Fruit fly (Drosophila melanogaster): ENCODE data around the gene CG5386.

DNA sequence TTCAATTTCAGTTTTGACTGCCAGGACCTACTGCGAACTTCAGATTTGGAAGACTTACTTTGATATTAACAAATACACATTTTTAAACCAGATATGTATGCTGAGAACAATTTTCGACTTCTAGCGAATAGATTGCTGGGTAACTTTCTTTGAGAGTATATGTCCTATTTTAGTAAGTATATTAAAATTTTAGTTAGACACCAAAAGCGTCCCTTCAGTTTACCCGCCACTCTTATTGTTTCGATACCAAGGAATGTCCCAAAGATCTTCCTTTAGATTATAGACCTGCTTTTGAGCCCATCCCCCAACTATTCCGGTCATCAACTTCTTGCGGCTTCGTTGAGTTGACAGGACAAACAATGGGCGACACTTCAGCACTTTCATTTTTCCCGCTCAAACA is 1.8 kb downstream of the CG5386 start, which contains the start of gene CG5388:
- TF ChIP-seq CrebA (GFP tag; optimal IDR thresholded peaks at IDR 0.05; ENCODE audit: borderline replicate concordance) (no peak), N (GFP tag; optimal IDR thresholded peaks at IDR 0.05) (no peak), lola (GFP tag; optimal IDR thresholded peaks at IDR 0.05) (no peak), Vsx2 (GFP tag; optimal IDR thresholded peaks at IDR 0.05; ENCODE audit: partially characterized antibody) (no peak), h (GFP tag; optimal IDR thresholded peaks at IDR 0.05) (no peak), pan (optimal IDR thresholded peaks at IDR 0.05) (no peak), Hr78 (GFP tag; optimal IDR thresholded peaks at IDR 0.05) (no peak), CG9705 (GFP tag; optimal IDR thresholded peaks at IDR 0.05) (no peak), tai (GFP tag; optimal IDR thresholded peaks at IDR 0.05) (no peak), Abd-B (GFP tag; optimal IDR thresholded peaks at IDR 0.05) (no peak)
